Worm (Caenorhabditis elegans) whole organism, L2 larva: ENCODE data around the gene ctsa-4.1.
A peak's percentile ranks its signal among the peaks of the same experiment; 100 is the strongest.

Source experiments
- C34F6.9 ChIP-seq: fragments of 150-350 bp; optimal IDR thresholded peaks from 2 replicates; lab custom pipeline; 2014; ENCODE audit warnings: missing biosample characterization, missing genetic modification characterization
- F13H6.1 ChIP-seq: sonication (generic microtip); optimal IDR thresholded peaks from 2 replicates; lab custom pipeline; 2016; ENCODE audit warnings: missing genetic modification characterization, missing compliant biosample characterization
- Y55F3AM.14 ChIP-seq: fragments of 200-800 bp; sonication (Bioruptor generic); optimal IDR thresholded peaks from 2 replicates; lab custom pipeline; 2018; ENCODE audit warnings: mild to moderate bottlenecking, missing genetic modification characterization, missing compliant biosample characterization
- ZK546.5 ChIP-seq: sonication (generic microtip); optimal IDR thresholded peaks from 2 replicates; lab custom pipeline; 2017; ENCODE audit warnings: missing biosample characterization, missing genetic modification characterization
- alr-1 ChIP-seq: fragments of 150-350 bp; optimal IDR thresholded peaks from 2 replicates; lab custom pipeline; 2014; ENCODE audit warnings: missing biosample characterization, missing genetic modification characterization
- aly-2 ChIP-seq: fragments of 150-350 bp; optimal IDR thresholded peaks from 2 replicates; lab custom pipeline; 2014; ENCODE audit warnings: missing biosample characterization, missing genetic modification characterization
- ama-1 ChIP-seq: fragments of 150-350 bp; optimal IDR thresholded peaks from 2 replicates; lab custom pipeline; 2018; ENCODE audit warnings: inconsistent platforms
- ceh-16 ChIP-seq: fragments of 150-350 bp; optimal IDR thresholded peaks from 2 replicates; lab custom pipeline; 2014; ENCODE audit warnings: missing biosample characterization, missing genetic modification characterization
- ceh-82 ChIP-seq: fragments of 150-350 bp; optimal IDR thresholded peaks from 2 replicates; lab custom pipeline; 2014; ENCODE audit warnings: missing biosample characterization, missing genetic modification characterization
- crh-2 ChIP-seq: sonication (generic microtip); optimal IDR thresholded peaks from 2 replicates; lab custom pipeline; 2017; ENCODE audit warnings: missing biosample characterization, missing genetic modification characterization
- egl-27 ChIP-seq: sonication (generic microtip); optimal IDR thresholded peaks from 3 replicates; lab custom pipeline; 2017; ENCODE audit warnings: missing biosample characterization, missing genetic modification reagents, missing genetic modification characterization
- elt-1 ChIP-seq: fragments of 150-350 bp; optimal IDR thresholded peaks from 2 replicates; lab custom pipeline; 2014; ENCODE audit warnings: missing biosample characterization, missing genetic modification characterization
- elt-3 ChIP-seq: sonication (generic microtip); optimal IDR thresholded peaks from 2 replicates; lab custom pipeline; 2017; ENCODE audit warnings: missing biosample characterization, missing genetic modification characterization
- fos-1 ChIP-seq: fragments of 150-350 bp; optimal IDR thresholded peaks from 2 replicates; lab custom pipeline; 2014; ENCODE audit warnings: missing biosample characterization, missing genetic modification characterization
- gmeb-1 ChIP-seq: fragments of 150-350 bp; optimal IDR thresholded peaks from 2 replicates; lab custom pipeline; 2014; ENCODE audit warnings: missing biosample characterization, missing genetic modification characterization
- lin-11 ChIP-seq: fragments of 150-350 bp; sonication (generic microtip); optimal IDR thresholded peaks from 2 replicates; lab custom pipeline; 2014; ENCODE audit warnings: missing biosample characterization, missing genetic modification characterization, inconsistent platforms, mixed read lengths
- lin-13 ChIP-seq: fragments of 150-350 bp; optimal IDR thresholded peaks from 2 replicates; lab custom pipeline; 2014; ENCODE audit warnings: missing biosample characterization, missing genetic modification reagents, missing genetic modification characterization
- lin-39 ChIP-seq: fragments of 150-350 bp; optimal IDR thresholded peaks from 2 replicates; lab custom pipeline; 2014; ENCODE audit warnings: missing biosample characterization, missing genetic modification reagents, missing genetic modification characterization
- lsy-2 ChIP-seq, 2 experiments: fragments of 150-350 bp in 1 of 2; sonication (generic microtip) in 1 of 2; optimal IDR thresholded peaks; 2 replicates each; lab custom pipeline; 2014 to 2017; ENCODE audit warnings: missing biosample characterization in 2 of 2, missing genetic modification characterization in 2 of 2
- mab-5 ChIP-seq: fragments of 150-350 bp; optimal IDR thresholded peaks from 2 replicates; lab custom pipeline; 2014; ENCODE audit warnings: missing biosample characterization, missing genetic modification characterization
- mbf-1 ChIP-seq: sonication (generic microtip); optimal IDR thresholded peaks from 2 replicates; lab custom pipeline; 2017; ENCODE audit warnings: missing biosample characterization, missing genetic modification characterization
- nhr-10 ChIP-seq: sonication (generic microtip); optimal IDR thresholded peaks from 2 replicates; lab custom pipeline; 2017; ENCODE audit warnings: missing biosample characterization, missing genetic modification characterization
- nhr-11 ChIP-seq: fragments of 150-350 bp; optimal IDR thresholded peaks from 2 replicates; lab custom pipeline; 2014; ENCODE audit warnings: missing biosample characterization, missing genetic modification characterization
- nhr-12 ChIP-seq: fragments of 150-350 bp; optimal IDR thresholded peaks from 2 replicates; lab custom pipeline; 2014; ENCODE audit warnings: missing biosample characterization, missing genetic modification characterization
- nhr-129 ChIP-seq: fragments of 150-350 bp; optimal IDR thresholded peaks from 2 replicates; lab custom pipeline; 2014; ENCODE audit warnings: missing biosample characterization, missing genetic modification characterization
- nhr-21 ChIP-seq: fragments of 150-350 bp; optimal IDR thresholded peaks from 2 replicates; lab custom pipeline; 2014; ENCODE audit warnings: missing biosample characterization, missing genetic modification characterization
- nhr-23 ChIP-seq: fragments of 150-350 bp; optimal IDR thresholded peaks from 2 replicates; lab custom pipeline; 2014; ENCODE audit warnings: missing biosample characterization, missing genetic modification reagents, missing genetic modification characterization
- nhr-237 ChIP-seq: fragments of 150-350 bp; optimal IDR thresholded peaks from 2 replicates; lab custom pipeline; 2014; ENCODE audit warnings: missing biosample characterization, missing genetic modification characterization
- nhr-25 ChIP-seq: fragments of 150-350 bp; sonication (generic microtip); optimal IDR thresholded peaks from 3 replicates; lab custom pipeline; 2014; ENCODE audit warnings: missing biosample characterization, missing genetic modification characterization
- nhr-6 ChIP-seq: fragments of 150-350 bp; optimal IDR thresholded peaks from 2 replicates; lab custom pipeline; 2014; ENCODE audit warnings: missing biosample characterization, missing genetic modification characterization
- nhr-77 ChIP-seq: fragments of 150-350 bp; optimal IDR thresholded peaks from 2 replicates; lab custom pipeline; 2014; ENCODE audit warnings: missing biosample characterization, missing genetic modification characterization
- peb-1 ChIP-seq: fragments of 150-350 bp; optimal IDR thresholded peaks from 2 replicates; lab custom pipeline; 2014; ENCODE audit warnings: missing biosample characterization, missing genetic modification characterization
- sem-4 ChIP-seq: fragments of 150-350 bp; optimal IDR thresholded peaks from 2 replicates; lab custom pipeline; 2014; ENCODE audit warnings: missing biosample characterization, missing genetic modification reagents, missing genetic modification characterization
- skn-1 ChIP-seq: sonication (generic microtip); optimal IDR thresholded peaks from 2 replicates; lab custom pipeline; 2017; ENCODE audit warnings: missing biosample characterization, missing genetic modification characterization
- sma-3 ChIP-seq: sonication (generic microtip); optimal IDR thresholded peaks from 2 replicates; lab custom pipeline; 2016; ENCODE audit warnings: missing genetic modification reagents, missing genetic modification characterization, missing compliant biosample characterization
- sma-9 ChIP-seq, 2 experiments: fragments of 150-350 bp in 1 of 2; sonication (generic microtip) in 1 of 2; optimal IDR thresholded peaks; 2 replicates each; lab custom pipeline; 2014 to 2016; ENCODE audit warnings: missing genetic modification characterization in 2 of 2, mild to moderate bottlenecking in 1 of 2, missing biosample characterization in 1 of 2, missing compliant biosample characterization in 1 of 2, missing genetic modification reagents in 1 of 2, moderate library complexity in 1 of 2
- snpc-4 ChIP-seq: fragments of 150-350 bp; optimal IDR thresholded peaks from 2 replicates; lab custom pipeline; 2014; ENCODE audit warnings: missing biosample characterization, missing genetic modification characterization
- unc-39 ChIP-seq: fragments of 150-350 bp; optimal IDR thresholded peaks from 2 replicates; lab custom pipeline; 2014; ENCODE audit warnings: missing biosample characterization, missing genetic modification characterization
- unc-55 ChIP-seq: fragments of 150-350 bp; sonication (generic microtip); optimal IDR thresholded peaks from 3 replicates; lab custom pipeline; 2014; ENCODE audit warnings: missing biosample characterization, missing genetic modification reagents, missing genetic modification characterization
- unc-62 ChIP-seq: fragments of 150-350 bp; optimal IDR thresholded peaks from 2 replicates; lab custom pipeline; 2014; ENCODE audit warnings: missing biosample characterization, missing genetic modification reagents, missing genetic modification characterization
- zag-1 ChIP-seq: fragments of 150-350 bp; optimal IDR thresholded peaks from 2 replicates; lab custom pipeline; 2014; ENCODE audit warnings: missing biosample characterization, missing genetic modification characterization
- ztf-1 ChIP-seq: fragments of 200-800 bp; sonication (Bioruptor generic); conservative IDR thresholded peaks from 2 replicates; pipeline ENCODE4 v1.3.6; 2022; ENCODE audit warnings: missing genetic modification characterization, missing compliant biosample characterization
- ztf-4 ChIP-seq: fragments of 150-350 bp; optimal IDR thresholded peaks from 2 replicates; lab custom pipeline; 2014; ENCODE audit warnings: missing biosample characterization, missing genetic modification characterization

The ctsa-4.1 gene

DNA sequence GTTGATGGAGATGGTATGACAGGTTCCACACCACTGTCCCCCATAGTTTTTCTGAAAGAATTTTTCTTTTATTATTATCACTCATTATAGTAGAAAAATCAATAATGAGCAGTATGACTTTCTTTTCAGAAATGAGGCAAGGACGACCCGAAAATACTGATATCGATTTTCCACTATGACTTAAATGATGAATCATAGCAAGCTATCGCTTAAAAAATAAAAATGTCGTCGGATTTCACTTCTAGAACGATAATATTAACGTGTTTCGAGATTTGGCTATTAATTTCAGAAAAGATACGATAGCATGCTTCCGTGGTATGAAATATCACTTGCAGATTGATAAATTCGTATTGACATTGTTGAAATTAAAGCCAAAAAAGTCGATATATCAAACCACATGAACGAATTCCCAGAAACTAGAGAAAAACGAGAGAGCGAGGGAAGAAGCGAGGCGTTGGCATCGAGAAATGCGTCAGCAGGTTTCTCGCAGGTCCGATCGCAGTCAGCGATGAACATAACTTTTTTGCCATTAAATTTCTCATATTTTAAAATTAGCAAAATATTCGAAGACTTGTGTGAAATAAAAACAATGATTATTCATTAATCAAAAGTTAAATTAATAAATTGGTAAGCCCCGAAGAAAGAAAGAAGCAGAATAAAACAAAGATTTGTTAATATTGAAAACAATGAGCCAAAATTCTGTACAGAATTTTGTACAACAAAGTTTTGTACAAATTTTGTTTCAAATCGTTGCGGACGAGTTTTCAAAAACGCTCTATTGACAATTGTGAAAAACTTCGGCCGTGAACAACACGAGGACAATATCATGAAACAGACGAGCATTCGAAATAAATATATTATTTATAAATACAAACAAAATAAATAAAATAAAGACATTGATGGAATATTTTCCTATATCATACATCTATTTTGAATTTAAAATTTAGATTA lies 11.1 kb upstream of the ctsa-4.1 start, which contains the start of gene C32D5.11 (continued):
- TF ChIP-seq C34F6.9, result peak; percentile 90
- peak; percentile 81 for TF ChIP-seq unc-55 (GFP tag; lab: Kevin White, UChicago)

DNA sequence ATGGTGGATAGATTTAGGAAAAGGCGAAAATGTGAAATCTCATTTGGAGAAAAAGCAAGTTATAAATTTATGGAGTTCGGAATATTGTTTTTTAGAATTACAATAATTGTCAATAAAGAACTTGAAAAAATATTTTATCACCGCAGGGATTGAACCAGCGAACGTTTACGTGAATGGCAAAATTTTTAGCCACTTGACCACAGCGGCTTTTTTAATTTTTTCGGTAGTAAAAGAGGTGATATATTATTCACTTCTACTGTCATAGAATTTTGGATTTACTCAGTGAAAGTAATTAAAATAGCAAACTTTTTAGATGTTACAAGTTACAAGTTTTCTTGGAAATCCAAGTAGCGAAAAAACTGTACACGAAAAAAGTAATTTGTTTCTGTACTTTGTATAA lies 8.6 kb upstream of the ctsa-4.1 start:
- no peak for TF ChIP-seq mab-5 (tag; lab: Kevin White, UChicago)
- no peak for TF ChIP-seq peb-1
- TF ChIP-seq Y55F3AM.14, result no peak
- no peak for TF ChIP-seq ZK546.5 (tag; lab: Kevin White, UChicago)
- no peak for TF ChIP-seq unc-39 (tag; lab: Kevin White, UChicago)
- TF ChIP-seq alr-1 (tag; lab: Kevin White, UChicago), result no peak
- no peak for TF ChIP-seq ceh-16 (tag; lab: Kevin White, UChicago)
- no peak for TF ChIP-seq ceh-82 (tag; lab: Kevin White, UChicago)
- no peak for TF ChIP-seq nhr-11 (tag; lab: Kevin White, UChicago)
- no peak for TF ChIP-seq fos-1
- no peak for TF ChIP-seq unc-62 (GFP tag; lab: Kevin White, UChicago)
- no peak for TF ChIP-seq ztf-4 (tag; lab: Kevin White, UChicago)
- no peak for TF ChIP-seq lsy-2 (tag; optimal IDR thresholded peaks at IDR 0.05; lab: Kevin White, UChicago)
- TF ChIP-seq lin-11, result no peak
- TF ChIP-seq nhr-10, result no peak
- no peak for TF ChIP-seq nhr-77 (tag; lab: Kevin White, UChicago)
- TF ChIP-seq aly-2 (tag; lab: Kevin White, UChicago), result no peak
- TF ChIP-seq zag-1 (tag; lab: Kevin White, UChicago), result no peak
- TF ChIP-seq ztf-1 (GFP tag; lab: Robert Waterston, UW), result no peak
- TF ChIP-seq, all 48 proteins: peak for 0

DNA sequence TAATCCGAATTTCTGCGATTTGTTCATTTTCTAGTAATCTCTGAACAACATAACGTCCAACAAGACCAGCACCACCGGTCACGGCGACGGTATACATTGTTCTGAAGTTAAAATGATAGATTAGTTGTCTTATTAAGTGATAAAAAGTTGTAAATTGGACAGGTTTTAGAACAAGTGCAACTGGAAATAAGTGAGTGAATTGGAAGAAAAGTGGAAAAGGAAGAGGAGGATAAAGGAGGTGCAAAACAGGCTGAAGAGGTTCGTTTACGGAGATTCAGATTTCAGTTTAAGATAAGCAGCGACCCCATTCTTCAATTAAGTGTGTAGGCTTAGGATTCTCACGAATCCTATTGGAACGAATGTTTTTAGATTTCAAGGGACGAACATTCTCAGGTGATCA lies 7.9 kb upstream of the ctsa-4.1 start, which contains the start of gene C32D5.12:
TSS of gene C32D5.12 (minus strand) at position 101 of the 400 bp plus-strand sequence.
- TF ChIP-seq gmeb-1 (tag; lab: Kevin White, UChicago) (no peak), unc-39 (tag; lab: Kevin White, UChicago) (no peak), nhr-12 (no peak), nhr-237 (tag; lab: Kevin White, UChicago) (no peak), snpc-4 (tag; lab: Kevin White, UChicago) (no peak), aly-2 (tag; lab: Kevin White, UChicago) (no peak)

DNA sequence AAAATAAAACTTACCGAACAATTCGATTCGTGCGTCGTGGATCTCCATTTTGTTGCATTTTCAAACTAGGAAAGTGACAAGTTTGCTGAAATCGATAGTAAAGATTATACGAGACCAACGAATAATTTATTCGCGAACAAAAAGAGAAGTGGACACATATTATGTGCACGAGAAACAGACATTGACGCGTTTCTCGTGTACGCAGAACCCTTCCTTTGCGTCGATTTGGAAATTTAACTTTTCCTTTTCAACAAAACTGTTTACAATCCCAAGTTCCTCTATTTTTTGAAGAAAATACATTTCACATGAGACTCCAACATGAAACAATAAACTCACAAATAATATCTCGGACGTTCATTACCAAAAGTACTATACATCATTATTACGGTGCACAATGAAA lies 6.0 kb upstream of the ctsa-4.1 start, which contains the start of gene K10B2.4:
TSS of gene K10B2.4 (minus strand) at position 138 of the 400 bp plus-strand sequence.
- no peak for TF ChIP-seq ama-1
- TF ChIP-seq Y55F3AM.14, result no peak
- TF ChIP-seq nhr-6 (tag; lab: Kevin White, UChicago), result peak; percentile 68
- TF ChIP-seq ZK546.5 (tag; lab: Kevin White, UChicago), result no peak
- peak; percentile 73 for TF ChIP-seq sma-9 (GFP tag; optimal IDR thresholded peaks at IDR 0.05; lab: Kevin White, UChicago)
- TF ChIP-seq sma-9 (tag; optimal IDR thresholded peaks at IDR 0.05; lab: Kevin White, UChicago), result no peak
- no peak for TF ChIP-seq nhr-77 (tag; lab: Kevin White, UChicago)
- peak; percentile 21 for TF ChIP-seq ceh-16 (tag; lab: Kevin White, UChicago)
- TF ChIP-seq nhr-21 (tag; lab: Kevin White, UChicago), result peak; percentile 40
- TF ChIP-seq nhr-129 (tag; lab: Kevin White, UChicago), result peak; percentile 86
- TF ChIP-seq elt-3, result no peak
- no peak for TF ChIP-seq nhr-23 (tag; lab: Kevin White, UChicago)
- TF ChIP-seq F13H6.1 (tag; lab: Kevin White, UChicago), result peak; percentile 37
- peak; percentile 79 for TF ChIP-seq C34F6.9
- TF ChIP-seq mab-5 (tag; lab: Kevin White, UChicago), result peak; percentile 40
- TF ChIP-seq lin-39, result no peak
- TF ChIP-seq unc-62 (GFP tag; lab: Kevin White, UChicago), result no peak
- TF ChIP-seq crh-2, result peak; percentile 75
- no peak for TF ChIP-seq mbf-1
- TF ChIP-seq nhr-25 (tag; lab: Kevin White, UChicago), result peak; percentile 78
- TF ChIP-seq lsy-2 (tag; optimal IDR thresholded peaks at IDR 0.05; lab: Kevin White, UChicago), result peak; percentile 23 to 87
- no peak for TF ChIP-seq nhr-237 (tag; lab: Kevin White, UChicago)
- no peak for TF ChIP-seq nhr-11 (tag; lab: Kevin White, UChicago)
- TF ChIP-seq alr-1 (tag; lab: Kevin White, UChicago), result no peak
- peak; percentile 81 for TF ChIP-seq unc-55 (GFP tag; lab: Kevin White, UChicago)
- no peak for TF ChIP-seq lin-11
- TF ChIP-seq ceh-82 (tag; lab: Kevin White, UChicago), result no peak
- TF ChIP-seq egl-27, result no peak
- no peak for TF ChIP-seq ztf-1 (GFP tag; lab: Robert Waterston, UW)
- TF ChIP-seq skn-1, result no peak
- peak; percentile 76 for TF ChIP-seq gmeb-1 (tag; lab: Kevin White, UChicago)
- peak; percentile 33 for TF ChIP-seq sem-4
- TF ChIP-seq nhr-10, result no peak
- TF ChIP-seq aly-2 (tag; lab: Kevin White, UChicago), result no peak
- TF ChIP-seq lin-13 (GFP tag; lab: Kevin White, UChicago), result peak; percentile 65
- TF ChIP-seq elt-1 (tag; lab: Kevin White, UChicago), result no peak
- no peak for TF ChIP-seq nhr-12
- TF ChIP-seq sma-3, result peak; percentile 70
